Fruit fly (Drosophila melanogaster) whole organism, adult: ENCODE data around the gene SPE.
A peak's percentile ranks its signal among the peaks of the same experiment; 100 is the strongest.

ENCODE experiments used
- CG11617 ChIP-seq: fragments of 200-800 bp; sonication (Bioruptor generic); optimal IDR thresholded peaks from 2 replicates; lab custom pipeline; 2017; ENCODE audit warnings: mild to moderate bottlenecking, missing biosample characterization, missing genetic modification reagents, missing genetic modification characterization
- CG12768 ChIP-seq: fragments of 200-800 bp; sonication (Bioruptor generic); optimal IDR thresholded peaks from 2 replicates; lab custom pipeline; 2017; ENCODE audit warnings: missing biosample characterization, missing genetic modification characterization, mild to moderate bottlenecking, moderate library complexity, missing genetic modification reagents
- CG14711 ChIP-seq: fragments of 200-800 bp; sonication (Bioruptor generic); optimal IDR thresholded peaks from 2 replicates; lab custom pipeline; 2018; ENCODE audit warnings: missing biosample characterization, mild to moderate bottlenecking, missing genetic modification characterization, moderate library complexity
- CG1620 ChIP-seq: fragments of 200-800 bp; sonication (Bioruptor generic); optimal IDR thresholded peaks from 2 replicates; lab custom pipeline; 2016; ENCODE audit warnings: missing biosample characterization, missing genetic modification characterization
- CG33017 ChIP-seq: fragments of 200-800 bp; sonication (Bioruptor generic); optimal IDR thresholded peaks from 2 replicates; lab custom pipeline; 2018; ENCODE audit warnings: missing biosample characterization, mild to moderate bottlenecking, missing genetic modification characterization, moderate library complexity
- CG5204 ChIP-seq: fragments of 200-800 bp; sonication (Bioruptor generic); optimal IDR thresholded peaks from 2 replicates; lab custom pipeline; 2016; ENCODE audit warnings: missing biosample characterization, missing genetic modification characterization
- CG7045 ChIP-seq: fragments of 200-800 bp; sonication (Bioruptor generic); optimal IDR thresholded peaks from 2 replicates; lab custom pipeline; 2017; ENCODE audit warnings: missing biosample characterization, mild to moderate bottlenecking, missing genetic modification characterization
- CG7101 ChIP-seq: fragments of 200-800 bp; sonication (Bioruptor generic); optimal IDR thresholded peaks from 2 replicates; lab custom pipeline; 2018; ENCODE audit warnings: missing biosample characterization, mild to moderate bottlenecking, missing genetic modification characterization, moderate library complexity
- Clk ChIP-seq: fragments of 200-800 bp; sonication (Bioruptor generic); optimal IDR thresholded peaks from 2 replicates; lab custom pipeline; 2017; ENCODE audit warnings: missing biosample characterization, missing genetic modification characterization
- Crg-1 ChIP-seq: fragments of 200-800 bp; sonication (Bioruptor generic); optimal IDR thresholded peaks from 2 replicates; lab custom pipeline; 2016; ENCODE audit warnings: missing biosample characterization, missing genetic modification characterization
- Hr96 ChIP-seq: fragments of 200-800 bp; sonication (Bioruptor generic); optimal IDR thresholded peaks from 2 replicates; lab custom pipeline; 2016; ENCODE audit warnings: missing biosample characterization, missing genetic modification characterization
- Mnt ChIP-seq: fragments of 200-800 bp; sonication (Bioruptor generic); optimal IDR thresholded peaks from 2 replicates; lab custom pipeline; 2016; ENCODE audit warnings: missing biosample characterization, mild to moderate bottlenecking, missing genetic modification characterization
- bab1 ChIP-seq: fragments of 200-800 bp; sonication (Bioruptor generic); optimal IDR thresholded peaks from 3 replicates; lab custom pipeline; 2019; ENCODE audit warnings: missing biosample characterization, mild to moderate bottlenecking, missing genetic modification characterization, moderate library complexity
- cic ChIP-seq: fragments of 200-800 bp; sonication (Bioruptor generic); optimal IDR thresholded peaks from 2 replicates; lab custom pipeline; 2017; ENCODE audit warnings: missing biosample characterization, mild to moderate bottlenecking, missing genetic modification characterization, moderate library complexity
- cnc ChIP-seq, 2 experiments: fragments of >200 bp; optimal IDR thresholded peaks; 2 replicates each; lab custom pipeline; 2017
- kay ChIP-seq: fragments of 200-800 bp; sonication (Bioruptor generic); peaks from one replicate; lab custom pipeline; 2016; ENCODE audit warnings: missing biosample characterization, missing genetic modification characterization, borderline replicate concordance
- ovo ChIP-seq: fragments of 200-800 bp; sonication (Bioruptor generic); optimal IDR thresholded peaks from 2 replicates; lab custom pipeline; 2016; ENCODE audit warnings: missing biosample characterization, missing genetic modification characterization
- pad ChIP-seq: fragments of 200-800 bp; sonication (Bioruptor generic); optimal IDR thresholded peaks from 3 replicates; lab custom pipeline; 2017; ENCODE audit warnings: missing biosample characterization, missing genetic modification characterization, mild to moderate bottlenecking, moderate library complexity, missing genetic modification reagents
- tj ChIP-seq: fragments of 200-800 bp; sonication (Bioruptor generic); optimal IDR thresholded peaks from 3 replicates; lab custom pipeline; 2017; ENCODE audit warnings: missing biosample characterization, mild to moderate bottlenecking, missing genetic modification characterization, moderate library complexity
- toe ChIP-seq: fragments of 200-800 bp; sonication (Bioruptor generic); optimal IDR thresholded peaks from 2 replicates; lab custom pipeline; 2016; ENCODE audit warnings: missing biosample characterization, missing genetic modification characterization

The SPE gene

dm6 chr3R:23652525-23653108 lies 33.4 kb upstream of the SPE start:
- TF ChIP-seq cnc (optimal IDR thresholded peaks at IDR 0.05; lab: Kevin White, UChicago): no peak
- TF ChIP-seq CG5204 (GFP tag; lab: Kevin White, UChicago): peak; percentile 30
- peak; percentile 74 for TF ChIP-seq Crg-1 (GFP tag; lab: Kevin White, UChicago)
- TF ChIP-seq CG1620 (GFP tag; lab: Kevin White, UChicago): peak; percentile 69
- peak; percentile 74 for TF ChIP-seq CG11617
- TF ChIP-seq bab1: no peak
- TF ChIP-seq CG7045 (GFP tag; lab: Kevin White, UChicago): peak; percentile 84
- no peak for TF ChIP-seq toe
- TF ChIP-seq Hr96 (GFP tag; lab: Kevin White, UChicago): peak; percentile 39
- TF ChIP-seq CG12768: peak; percentile 67
- peak; percentile 51 for TF ChIP-seq Mnt
- peak; percentile 57 for TF ChIP-seq pad
- peak; percentile 66 for TF ChIP-seq CG33017 (tag; lab: Kevin White, UChicago)
- TF ChIP-seq Clk (GFP tag; lab: Kevin White, UChicago): peak; percentile 74
- TF ChIP-seq ovo (GFP tag; lab: Kevin White, UChicago): peak; percentile 71
- no peak for TF ChIP-seq kay (GFP tag; lab: Kevin White, UChicago)
- peak; percentile 24 for TF ChIP-seq tj (GFP tag; lab: Kevin White, UChicago)
- peak; percentile 81 for TF ChIP-seq CG7101 (tag; lab: Kevin White, UChicago)
- peak; percentile 64 for TF ChIP-seq CG14711 (tag; lab: Kevin White, UChicago)
- TF ChIP-seq cic (GFP tag; lab: Kevin White, UChicago): peak; percentile 57

DNA sequence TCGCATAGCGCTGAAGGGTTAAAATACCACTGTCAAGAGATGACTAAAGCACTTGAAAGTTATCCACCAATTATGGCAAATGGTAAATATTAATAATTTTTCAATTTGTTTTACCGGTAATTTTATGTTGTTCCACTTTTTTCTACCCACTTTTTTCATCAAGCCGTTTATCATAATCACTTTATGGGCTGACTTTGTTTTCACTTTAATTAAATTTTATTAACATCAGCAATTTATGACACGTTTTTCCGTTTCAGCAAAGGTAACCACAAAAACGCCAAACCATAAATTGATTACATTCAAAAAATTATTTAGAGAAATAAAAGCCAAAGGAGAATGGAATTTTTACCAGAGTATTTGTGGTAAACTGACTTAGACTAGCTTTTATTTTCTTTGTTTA lies 30.6 kb upstream of the SPE start:
- TF ChIP-seq CG5204 (GFP tag; lab: Kevin White, UChicago): no peak
- peak; percentile 94 for TF ChIP-seq tj (GFP tag; lab: Kevin White, UChicago)
- TF ChIP-seq Hr96 (GFP tag; lab: Kevin White, UChicago): no peak
- TF ChIP-seq cic (GFP tag; lab: Kevin White, UChicago): no peak
- TF ChIP-seq Crg-1 (GFP tag; lab: Kevin White, UChicago): no peak
- TF ChIP-seq Mnt: no peak
- peak; percentile 50 for TF ChIP-seq kay (GFP tag; lab: Kevin White, UChicago)
- no peak for TF ChIP-seq CG7045 (GFP tag; lab: Kevin White, UChicago)
- TF ChIP-seq bab1: no peak
- no peak for TF ChIP-seq CG11617

DNA sequence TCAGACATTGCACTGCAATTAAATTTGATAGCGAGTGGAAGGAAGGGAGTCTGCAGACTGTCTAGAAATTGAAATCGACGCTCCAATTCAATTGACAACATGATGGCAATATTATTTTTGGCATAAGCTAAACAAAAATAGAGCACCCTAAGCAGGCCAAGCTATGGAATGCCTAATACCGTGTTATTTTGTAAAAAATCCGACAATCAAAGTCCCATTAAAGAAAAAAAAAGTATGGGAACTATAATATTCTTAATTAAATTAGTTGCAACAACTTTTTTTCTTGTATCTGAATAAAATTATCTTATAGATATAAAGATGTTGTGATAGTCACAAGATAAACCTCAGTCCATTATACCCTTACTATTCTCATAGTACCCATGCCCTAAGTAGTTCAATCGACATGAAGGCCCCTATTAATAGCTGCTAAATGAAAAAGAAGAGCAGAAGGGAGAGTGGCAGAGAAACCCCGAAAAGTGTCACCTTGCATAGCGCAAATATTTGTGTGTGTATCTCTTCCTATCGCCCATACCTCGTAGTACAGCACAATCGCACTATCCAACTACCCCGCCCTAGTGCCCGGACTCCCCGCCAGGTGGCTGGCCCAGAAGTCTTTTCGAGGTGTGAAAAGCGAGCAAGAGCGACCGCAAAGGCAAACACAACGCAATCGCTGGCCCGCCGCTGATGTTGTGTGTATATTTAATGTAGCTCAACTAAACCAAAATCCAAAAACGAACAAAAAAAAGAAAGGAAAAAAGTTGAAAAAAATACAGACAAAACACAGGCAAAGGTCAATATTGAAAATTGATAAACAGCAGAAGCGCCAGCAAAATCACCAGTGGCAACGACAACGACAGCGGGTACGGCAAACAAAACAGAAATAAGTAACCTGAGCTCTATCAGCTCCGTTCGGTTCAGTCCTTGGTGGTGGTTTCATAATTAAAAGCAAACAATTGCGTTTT lies 28.4 kb upstream of the SPE start:
- TF ChIP-seq tj (GFP tag; lab: Kevin White, UChicago) (peak; percentile 35), CG33017 (tag; lab: Kevin White, UChicago) (no peak), Clk (GFP tag; lab: Kevin White, UChicago) (no peak), cnc (optimal IDR thresholded peaks at IDR 0.05; lab: Kevin White, UChicago) (no peak), kay (GFP tag; lab: Kevin White, UChicago) (peak; percentile 73), Mnt (no peak), pad (peak; percentile 24), ovo (GFP tag; lab: Kevin White, UChicago) (no peak), CG11617 (no peak), cic (GFP tag; lab: Kevin White, UChicago) (peak; percentile 17), CG1620 (GFP tag; lab: Kevin White, UChicago) (no peak), Crg-1 (GFP tag; lab: Kevin White, UChicago) (peak; percentile 43)

dm6 chr3R:23658948-23659347 lies 27.1 kb upstream of the SPE start:
- TF ChIP-seq toe (no peak), tj (GFP tag; lab: Kevin White, UChicago) (peak; percentile 97), Crg-1 (GFP tag; lab: Kevin White, UChicago) (no peak), cnc (optimal IDR thresholded peaks at IDR 0.05; lab: Kevin White, UChicago) (no peak), CG33017 (tag; lab: Kevin White, UChicago) (no peak), cic (GFP tag; lab: Kevin White, UChicago) (no peak)

DNA sequence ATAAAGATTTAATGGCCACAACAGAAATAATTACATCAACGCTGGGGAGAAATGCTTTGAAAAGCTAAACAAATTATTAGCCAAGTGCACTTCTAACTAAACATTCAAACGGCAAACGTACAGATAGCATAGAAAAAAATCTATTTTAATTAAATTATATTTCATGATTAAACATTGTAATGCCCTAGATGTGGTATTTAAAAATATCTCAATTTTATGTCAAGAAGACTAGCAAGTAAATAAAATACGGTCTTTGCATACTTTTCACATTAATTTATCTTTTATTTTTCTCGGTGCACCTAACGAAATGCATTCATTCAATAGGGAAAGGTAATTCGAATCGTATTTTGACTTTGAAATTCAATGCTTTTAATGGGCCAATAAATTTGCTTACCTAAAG lies 26.5 kb upstream of the SPE start:
- TF ChIP-seq bab1 (no peak), Mnt (no peak), pad (no peak), CG7045 (GFP tag; lab: Kevin White, UChicago) (no peak), CG11617 (no peak), CG12768 (no peak), Crg-1 (GFP tag; lab: Kevin White, UChicago) (no peak), toe (no peak), Clk (GFP tag; lab: Kevin White, UChicago) (no peak), CG1620 (GFP tag; lab: Kevin White, UChicago) (no peak), CG14711 (tag; lab: Kevin White, UChicago) (no peak), Hr96 (GFP tag; lab: Kevin White, UChicago) (no peak), cic (GFP tag; lab: Kevin White, UChicago) (no peak), kay (GFP tag; lab: Kevin White, UChicago) (no peak)

DNA sequence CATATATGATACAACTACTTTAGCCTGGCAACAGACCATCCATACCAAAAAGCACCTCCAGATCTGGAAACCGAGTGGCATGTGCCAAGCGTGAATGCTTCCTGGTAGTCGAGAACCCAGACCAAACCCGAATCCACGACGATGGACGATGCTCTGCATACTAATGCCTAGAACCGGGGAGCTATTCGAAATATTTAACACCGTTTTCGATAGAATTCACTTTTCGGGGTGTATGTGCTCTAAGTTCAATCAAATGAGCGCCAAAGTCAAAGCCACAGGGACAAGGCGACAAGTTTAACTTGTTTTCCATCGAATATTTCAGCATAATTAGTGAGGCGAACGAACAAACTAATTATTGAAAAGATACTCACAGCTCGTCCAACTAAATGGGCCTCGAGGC lies 23.3 kb upstream of the SPE start:
- TF ChIP-seq tj (GFP tag; lab: Kevin White, UChicago) (no peak), bab1 (no peak), Mnt (no peak), kay (GFP tag; lab: Kevin White, UChicago) (no peak), Clk (GFP tag; lab: Kevin White, UChicago) (no peak), CG12768 (no peak), Hr96 (GFP tag; lab: Kevin White, UChicago) (no peak), CG33017 (tag; lab: Kevin White, UChicago) (no peak), Crg-1 (GFP tag; lab: Kevin White, UChicago) (no peak), cnc (optimal IDR thresholded peaks at IDR 0.05; lab: Kevin White, UChicago) (no peak), CG14711 (tag; lab: Kevin White, UChicago) (no peak), CG5204 (GFP tag; lab: Kevin White, UChicago) (no peak), ovo (GFP tag; lab: Kevin White, UChicago) (no peak), CG1620 (GFP tag; lab: Kevin White, UChicago) (no peak), CG7045 (GFP tag; lab: Kevin White, UChicago) (no peak), CG11617 (no peak), pad (no peak), cic (GFP tag; lab: Kevin White, UChicago) (no peak), CG7101 (tag; lab: Kevin White, UChicago) (no peak), toe (no peak)
